Worm (Caenorhabditis elegans): ENCODE data around the gene bmy-1.

Gene bmy-1

ce11 chrII:5373275-5374047 lies 15.0 kb downstream of the bmy-1 start, which contains the start of the genes agt-2 and F09E5.3:
TSS of gene agt-2 (minus strand) at chrII:5373827.
TSS of gene F09E5.3 (plus strand) at chrII:5373997.
- TF ChIP-seq ceh-36 (tag; optimal IDR thresholded peaks at IDR 0.05) (no peak), pes-1 (GFP tag; IDR thresholded peaks at IDR 0.05) (no peak), flt-1 (GFP tag; IDR thresholded peaks at IDR 0.05) (0 out of 2 replicates have a peak, but pooled peaks have one; percentile 54), tbx-11 (GFP tag; IDR thresholded peaks at IDR 0.05) (no peak), F13C5.2 (tag; optimal IDR thresholded peaks at IDR 0.05) (peak; percentile 36), B0310.2 (tag; optimal IDR thresholded peaks at IDR 0.05) (no peak), ama-1 (optimal IDR thresholded peaks at IDR 0.05) (no peak), ets-7 (tag; optimal IDR thresholded peaks at IDR 0.05) (no peak), sea-1 (GFP tag; conservative IDR thresholded peaks at IDR 0.05) (no peak), tra-4 (tag; optimal IDR thresholded peaks at IDR 0.05) (no peak), hmg-4 (GFP tag; optimal IDR thresholded peaks at IDR 0.05) (peak; percentile 20), tbx-37 (GFP tag; conservative IDR thresholded peaks at IDR 0.05) (0 out of 2 replicates have a peak, but pooled peaks have one; percentile 27), scrt-1 (GFP tag; IDR thresholded peaks at IDR 0.05) (no peak), hnd-1 (tag; optimal IDR thresholded peaks at IDR 0.05) (no peak), ceh-13 (GFP tag; optimal IDR thresholded peaks at IDR 0.05) (no peak), hmbx-1 (tag; optimal IDR thresholded peaks at IDR 0.05) (no peak), aly-1 (tag; optimal IDR thresholded peaks at IDR 0.05) (no peak)

- no peak for TF ChIP-seq scrt-1 (GFP tag; IDR thresholded peaks at IDR 0.05)
Measured at ce11 chrII:5374967-5375366, 16.5 kb downstream of the bmy-1 start, which contains the start of gene algn-2. TSS of gene algn-2 (plus strand) at chrII:5375267.

- no peak for TF ChIP-seq hmbx-1 (tag; optimal IDR thresholded peaks at IDR 0.05)
- no peak for TF ChIP-seq hmg-4 (GFP tag; optimal IDR thresholded peaks at IDR 0.05)
- TF ChIP-seq tra-4 (tag; optimal IDR thresholded peaks at IDR 0.05) = no peak
- TF ChIP-seq F13C5.2 (tag; optimal IDR thresholded peaks at IDR 0.05) = no peak
- no peak for TF ChIP-seq ets-7 (tag; optimal IDR thresholded peaks at IDR 0.05)
Measured at ce11 chrII:5377467-5378238, 19.2 kb downstream of the bmy-1 start, which contains the start of gene prdx-2. TSS of gene prdx-2 (plus strand) at chrII:5378195.

- TF ChIP-seq hmg-4 (GFP tag; optimal IDR thresholded peaks at IDR 0.05) (no peak), pes-1 (GFP tag; IDR thresholded peaks at IDR 0.05) (no peak), tbx-37 (GFP tag; conservative IDR thresholded peaks at IDR 0.05) (no peak), tbx-11 (GFP tag; IDR thresholded peaks at IDR 0.05) (no peak), ceh-13 (GFP tag; optimal IDR thresholded peaks at IDR 0.05) (no peak), B0310.2 (tag; optimal IDR thresholded peaks at IDR 0.05) (no peak), ama-1 (optimal IDR thresholded peaks at IDR 0.05) (no peak), hnd-1 (tag; optimal IDR thresholded peaks at IDR 0.05) (no peak), sea-1 (GFP tag; conservative IDR thresholded peaks at IDR 0.05) (no peak)
Measured at ce11 chrII:5378239-5378521, 19.7 kb downstream of the bmy-1 start.

ce11 chrII:5379614-5380077 lies 21.2 kb downstream of the bmy-1 start, which contains the start of gene pkc-3:
TSS of gene pkc-3 (plus strand) at chrII:5380027.
- no peak for TF ChIP-seq tbx-37 (GFP tag; conservative IDR thresholded peaks at IDR 0.05)
- no peak for TF ChIP-seq ama-1 (optimal IDR thresholded peaks at IDR 0.05)
- no peak for TF ChIP-seq pes-1 (GFP tag; IDR thresholded peaks at IDR 0.05)
- no peak for TF ChIP-seq hnd-1 (tag; optimal IDR thresholded peaks at IDR 0.05)
- peak; percentile 41 for TF ChIP-seq hmg-4 (GFP tag; optimal IDR thresholded peaks at IDR 0.05)

ce11 chrII:5384282-5384681 lies 25.8 kb downstream of the bmy-1 start:
- TF ChIP-seq B0310.2 (tag; optimal IDR thresholded peaks at IDR 0.05) = no peak
- TF ChIP-seq flt-1 (GFP tag; IDR thresholded peaks at IDR 0.05) = no peak
- TF ChIP-seq scrt-1 (GFP tag; IDR thresholded peaks at IDR 0.05) = no peak
- TF ChIP-seq hnd-1 (tag; optimal IDR thresholded peaks at IDR 0.05) = no peak
- no peak for TF ChIP-seq tbx-11 (GFP tag; IDR thresholded peaks at IDR 0.05)
- no peak for TF ChIP-seq pes-1 (GFP tag; IDR thresholded peaks at IDR 0.05)
- TF ChIP-seq ceh-13 (GFP tag; optimal IDR thresholded peaks at IDR 0.05) = no peak
- no peak for TF ChIP-seq aly-1 (tag; optimal IDR thresholded peaks at IDR 0.05)
- TF ChIP-seq tbx-37 (GFP tag; conservative IDR thresholded peaks at IDR 0.05) = no peak
- TF ChIP-seq hmbx-1 (tag; optimal IDR thresholded peaks at IDR 0.05) = no peak
- TF ChIP-seq ama-1 (optimal IDR thresholded peaks at IDR 0.05) = no peak
- TF ChIP-seq tra-4 (tag; optimal IDR thresholded peaks at IDR 0.05) = no peak
- TF ChIP-seq ets-7 (tag; optimal IDR thresholded peaks at IDR 0.05) = no peak
- TF ChIP-seq sea-1 (GFP tag; conservative IDR thresholded peaks at IDR 0.05) = no peak

ce11 chrII:5387217-5387616 lies 28.7 kb downstream of the bmy-1 start, which contains the start of gene ccpp-6:
TSS of gene ccpp-6 (minus strand) at chrII:5387317.
- TF ChIP-seq ets-7 (tag; optimal IDR thresholded peaks at IDR 0.05) (no peak), pes-1 (GFP tag; IDR thresholded peaks at IDR 0.05) (no peak), flt-1 (GFP tag; IDR thresholded peaks at IDR 0.05) (no peak)
